Worm (Caenorhabditis elegans): ENCODE results near the gene C13E3.1.

C13E3.1 gene

DNA sequence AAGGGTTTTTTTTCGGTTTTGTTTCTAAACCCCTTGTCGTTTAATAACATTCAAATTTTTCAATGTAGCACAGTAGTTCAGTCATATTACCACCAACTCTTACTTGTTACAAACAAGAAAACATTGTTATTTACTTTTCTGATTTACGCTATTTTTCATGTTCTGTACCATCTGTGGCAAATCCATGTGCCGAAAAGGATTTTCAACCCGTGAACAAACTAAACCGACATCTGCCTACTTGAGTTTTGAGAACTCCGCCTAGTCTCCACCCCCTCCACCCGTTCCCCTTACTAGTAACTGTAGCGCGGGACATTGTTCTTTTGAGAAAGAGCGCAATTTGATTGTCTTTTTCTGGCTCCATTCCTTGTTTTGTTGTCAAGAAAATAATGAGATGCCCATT is 12.2 kb downstream of the C13E3.1 start, which contains the start of gene ensh-1:
Gene ensh-1 (plus strand): TSS at position 301 of the 400 bp plus-strand sequence.
- TF ChIP-seq fkh-10 (GFP tag; optimal IDR thresholded peaks at IDR 0.05) (no peak), T23F11.4 (GFP tag; optimal IDR thresholded peaks at IDR 0.05) (no peak), odd-2 (tag; optimal IDR thresholded peaks at IDR 0.05) (no peak), pqm-1 (tag; optimal IDR thresholded peaks at IDR 0.05) (no peak)

DNA sequence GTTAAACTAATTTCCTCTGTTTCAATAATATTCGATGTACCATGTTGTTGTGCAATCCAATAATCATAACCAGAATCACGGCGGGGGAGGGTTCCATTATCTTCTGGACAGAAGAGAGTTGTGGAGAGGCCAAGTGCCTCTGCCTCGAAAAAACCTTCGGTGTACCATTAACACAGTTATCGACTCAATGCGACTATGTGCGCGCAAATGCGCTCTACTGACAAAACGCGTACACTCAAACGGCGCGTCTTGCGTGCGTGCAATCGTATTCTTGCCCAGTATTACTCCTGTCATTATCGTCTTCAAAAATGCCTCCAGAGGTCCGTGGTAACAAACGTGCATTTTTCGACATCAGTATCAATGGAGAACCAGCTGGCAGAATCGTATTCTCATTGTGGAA is 18.2 kb downstream of the C13E3.1 start, which contains the start of gene cyn-8:
Gene cyn-8 (plus strand): TSS at position 217 of the 400 bp plus-strand sequence.
- TF ChIP-seq ceh-31 (tag; optimal IDR thresholded peaks at IDR 0.05) (peak; percentile 38), elt-2 (tag; optimal IDR thresholded peaks at IDR 0.05) (peak; percentile 39), ceh-9 (tag; optimal IDR thresholded peaks at IDR 0.05) (no peak), ceh-22 (tag; optimal IDR thresholded peaks at IDR 0.05) (no peak), tbx-2 (tag; optimal IDR thresholded peaks at IDR 0.05) (peak; percentile 23), unc-42 (tag; optimal IDR thresholded peaks at IDR 0.05) (peak; percentile 72), ceh-30 (tag; optimal IDR thresholded peaks at IDR 0.05) (no peak), ref-2 (tag; optimal IDR thresholded peaks at IDR 0.05) (peak; percentile 56), fkh-10 (GFP tag; optimal IDR thresholded peaks at IDR 0.05) (no peak), pqm-1 (tag; optimal IDR thresholded peaks at IDR 0.05) (no peak)

DNA sequence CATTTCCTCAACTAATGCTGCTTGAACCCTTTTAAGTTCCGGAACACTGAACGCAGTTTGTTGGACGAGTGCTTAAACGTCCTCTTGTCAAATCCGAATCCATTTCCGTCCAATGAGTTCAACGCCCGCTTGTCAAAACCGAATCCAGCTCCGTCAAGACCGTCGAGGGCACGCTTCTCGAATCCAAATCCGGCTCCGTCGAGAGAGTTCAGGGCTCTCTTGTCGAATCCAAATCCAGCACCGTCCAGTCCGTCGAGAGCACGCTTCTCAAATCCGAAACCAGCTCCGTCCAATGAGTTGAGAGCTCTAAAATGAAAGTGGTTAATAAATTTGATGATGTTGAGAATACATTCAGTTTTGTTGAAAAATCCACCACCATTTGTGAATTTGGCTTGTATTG is 24.8 kb downstream of the C13E3.1 start:
- TF ChIP-seq ets-4 (tag; optimal IDR thresholded peaks at IDR 0.05): no peak
- TF ChIP-seq ceh-24 (tag; optimal IDR thresholded peaks at IDR 0.05): no peak
- TF ChIP-seq unc-55 (GFP tag; optimal IDR thresholded peaks at IDR 0.05): no peak
- no peak for TF ChIP-seq mec-3 (tag; optimal IDR thresholded peaks at IDR 0.05; ENCODE audit: borderline replicate concordance)
- no peak for TF ChIP-seq ama-1 (optimal IDR thresholded peaks at IDR 0.05)
- TF ChIP-seq ceh-2 (tag; optimal IDR thresholded peaks at IDR 0.05): no peak
- TF ChIP-seq ceh-14 (tag; optimal IDR thresholded peaks at IDR 0.05): no peak
- TF ChIP-seq ztf-16 (tag; optimal IDR thresholded peaks at IDR 0.05): no peak
- TF ChIP-seq unc-3 (GFP tag; conservative IDR thresholded peaks at IDR 0.05): no peak
- no peak for TF ChIP-seq unc-3 (tag; optimal IDR thresholded peaks at IDR 0.05)
- TF ChIP-seq F13H6.1 (tag; optimal IDR thresholded peaks at IDR 0.05): no peak
- TF ChIP-seq tbx-7 (tag; optimal IDR thresholded peaks at IDR 0.05): no peak
- TF ChIP-seq gmeb-2 (tag; optimal IDR thresholded peaks at IDR 0.05): no peak
- TF ChIP-seq hlh-6 (tag; optimal IDR thresholded peaks at IDR 0.05): no peak
- TF ChIP-seq hlh-30 (tag; optimal IDR thresholded peaks at IDR 0.05; ENCODE audit: insufficient read depth): no peak

DNA sequence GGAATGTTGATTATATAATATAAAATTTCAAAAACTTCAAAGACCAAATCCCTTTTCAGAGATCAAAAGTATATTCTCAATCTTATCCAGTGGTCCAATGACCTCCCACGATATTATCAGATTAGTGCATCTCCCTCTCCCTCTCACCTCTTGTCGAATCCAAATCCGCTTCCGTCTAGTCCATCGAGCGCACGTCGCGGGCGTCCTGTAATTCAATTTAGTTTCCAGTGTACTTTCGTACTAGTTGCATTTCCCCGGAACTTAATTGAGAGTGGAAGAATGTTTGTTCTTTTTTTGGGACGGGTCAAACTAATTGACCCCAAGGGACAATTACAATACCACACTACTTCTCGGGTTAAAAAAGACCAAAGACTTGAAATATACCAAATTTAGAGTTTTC is 25.9 kb downstream of the C13E3.1 start:
- TF ChIP-seq mec-3 (tag; optimal IDR thresholded peaks at IDR 0.05; ENCODE audit: borderline replicate concordance): no peak
- peak; percentile 30 for TF ChIP-seq ceh-31 (tag; optimal IDR thresholded peaks at IDR 0.05)
- peak; percentile 98 for TF ChIP-seq unc-42 (tag; optimal IDR thresholded peaks at IDR 0.05)
- no peak for TF ChIP-seq unc-86 (tag; optimal IDR thresholded peaks at IDR 0.05)
- no peak for TF ChIP-seq madf-2 (tag; optimal IDR thresholded peaks at IDR 0.05)
- TF ChIP-seq elt-4 (tag; optimal IDR thresholded peaks at IDR 0.05): no peak

- TF ChIP-seq rnt-1 (tag; optimal IDR thresholded peaks at IDR 0.05) (no peak), hlh-6 (tag; optimal IDR thresholded peaks at IDR 0.05) (peak; percentile 5)
Observed at ce11 chrX:8919323-8919722, 26.4 kb downstream of the C13E3.1 start, which contains the start of gene nlp-14. Gene nlp-14, minus strand, starts transcription at chrX:8919423.

DNA sequence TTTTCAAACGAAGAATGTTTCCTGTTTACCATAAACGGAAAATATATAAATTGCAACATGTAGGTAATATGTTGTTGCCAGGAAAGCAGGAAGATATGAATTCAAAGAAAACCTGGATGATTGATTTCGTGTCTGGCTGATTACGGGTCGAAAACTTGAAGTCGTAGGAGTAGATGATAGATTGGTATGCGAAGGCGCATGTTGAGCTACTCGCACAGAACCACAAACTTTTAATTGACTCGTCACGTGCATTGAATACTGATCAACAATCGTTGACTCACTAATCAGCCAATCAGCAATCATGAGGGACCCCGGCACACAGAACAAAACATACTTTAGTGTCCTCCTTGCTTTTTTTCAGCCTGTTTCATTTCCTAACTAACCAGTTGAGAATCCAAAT is 28.3 kb downstream of the C13E3.1 start:
- no peak for TF ChIP-seq unc-55 (GFP tag; optimal IDR thresholded peaks at IDR 0.05)
- no peak for TF ChIP-seq dmd-4 (tag; optimal IDR thresholded peaks at IDR 0.05; ENCODE audit: borderline replicate concordance)
- TF ChIP-seq K02D7.2 (tag; optimal IDR thresholded peaks at IDR 0.05): no peak
- no peak for TF ChIP-seq ama-1 (optimal IDR thresholded peaks at IDR 0.05)
- no peak for TF ChIP-seq ets-4 (tag; optimal IDR thresholded peaks at IDR 0.05)
- TF ChIP-seq tbx-7 (tag; optimal IDR thresholded peaks at IDR 0.05): no peak
- no peak for TF ChIP-seq ahr-1 (tag; optimal IDR thresholded peaks at IDR 0.05)
- no peak for TF ChIP-seq zip-5 (tag; optimal IDR thresholded peaks at IDR 0.05)
- TF ChIP-seq ztf-16 (tag; optimal IDR thresholded peaks at IDR 0.05): no peak
- no peak for TF ChIP-seq fkh-6 (tag; optimal IDR thresholded peaks at IDR 0.05)
- no peak for TF ChIP-seq pqm-1 (tag; optimal IDR thresholded peaks at IDR 0.05)
- TF ChIP-seq pax-1 (tag; optimal IDR thresholded peaks at IDR 0.05): no peak
- no peak for TF ChIP-seq C38D4.7 (GFP tag; optimal IDR thresholded peaks at IDR 0.05)

Data from whole organism, late embryonic.